Fruit fly (Drosophila melanogaster) whole organism, larva: ENCODE measurements around the gene RpS28b.

Experiments
- noc ChIP-seq: fragments of 200-800 bp; sonication (Bioruptor generic); optimal IDR thresholded peaks from 3 replicates; lab custom pipeline; 2019; ENCODE audit warnings: missing biosample characterization, mild to moderate bottlenecking, missing genetic modification characterization, moderate library complexity

The RpS28b gene

dm6 chrX:9554346-9554808 is at the start of gene RpS28b:
TSS of gene RpS28b (plus strand) at chrX:9554623.
- peak; percentile 66 for TF ChIP-seq noc (tag; lab: Kevin White, UChicago)

dm6 chrX:9511224-9511623 is 43.2 kb upstream of the RpS28b start, which contains the start of gene CG34028:
TSS of gene CG34028 (plus strand) at chrX:9511524.
- TF ChIP-seq noc (tag; lab: Kevin White, UChicago): no peak

- TF ChIP-seq noc (tag; lab: Kevin White, UChicago): no peak
Observed at dm6 chrX:9520175-9520574, 34.2 kb upstream of the RpS28b start.

dm6 chrX:9523543-9523942 is 30.9 kb upstream of the RpS28b start:
- TF ChIP-seq noc (tag; lab: Kevin White, UChicago): no peak

- TF ChIP-seq noc (tag; lab: Kevin White, UChicago): no peak
Observed at dm6 chrX:9531869-9532268, 22.6 kb upstream of the RpS28b start.

- no peak for TF ChIP-seq noc (tag; lab: Kevin White, UChicago)
Observed at dm6 chrX:9532453-9532852, 22.0 kb upstream of the RpS28b start.

dm6 chrX:9533518-9533917 is 20.9 kb upstream of the RpS28b start, which contains the start of gene CG34026:
TSS of gene CG34026 (plus strand) at chrX:9533818.
- TF ChIP-seq noc (tag; lab: Kevin White, UChicago): no peak

- no peak for TF ChIP-seq noc (tag; lab: Kevin White, UChicago)
Observed at dm6 chrX:9544457-9544856, 10.0 kb upstream of the RpS28b start.

- no peak for TF ChIP-seq noc (tag; lab: Kevin White, UChicago)
Observed at dm6 chrX:9550565-9551145, 3.8 kb upstream of the RpS28b start, which contains the start of gene CG32700. TSS of gene CG32700 (minus strand) at chrX:9550838.

dm6 chrX:9551179-9551578 is 3.2 kb upstream of the RpS28b start:
- no peak for TF ChIP-seq noc (tag; lab: Kevin White, UChicago)

dm6 chrX:9553545-9554320 is 690 bp upstream of the RpS28b start:
- peak; percentile 88 for TF ChIP-seq noc (tag; lab: Kevin White, UChicago)

dm6 chrX:9556397-9556796 is 2.0 kb downstream of the RpS28b start, which contains the start of gene CG15317:
TSS of gene CG15317 (minus strand) at chrX:9556544.
- no peak for TF ChIP-seq noc (tag; lab: Kevin White, UChicago)

dm6 chrX:9571208-9571607 is 16.8 kb downstream of the RpS28b start, which contains the start of gene Cubn:
TSS of gene Cubn (minus strand) at chrX:9571308.
- TF ChIP-seq noc (tag; lab: Kevin White, UChicago): no peak

dm6 chrX:9576147-9576503 is 21.7 kb downstream of the RpS28b start, which contains the start of gene CG42395:
TSS of gene CG42395 (minus strand) at chrX:9576247.
- TF ChIP-seq noc (tag; lab: Kevin White, UChicago): no peak

- TF ChIP-seq noc (tag; lab: Kevin White, UChicago): no peak
Observed at dm6 chrX:9576504-9577337, 22.3 kb downstream of the RpS28b start.

- TF ChIP-seq noc (tag; lab: Kevin White, UChicago): no peak
Observed at dm6 chrX:9577338-9577644, 22.9 kb downstream of the RpS28b start.
